Fruit fly (Drosophila melanogaster): ENCODE measurements around the gene CG12729.

Gene CG12729

DNA sequence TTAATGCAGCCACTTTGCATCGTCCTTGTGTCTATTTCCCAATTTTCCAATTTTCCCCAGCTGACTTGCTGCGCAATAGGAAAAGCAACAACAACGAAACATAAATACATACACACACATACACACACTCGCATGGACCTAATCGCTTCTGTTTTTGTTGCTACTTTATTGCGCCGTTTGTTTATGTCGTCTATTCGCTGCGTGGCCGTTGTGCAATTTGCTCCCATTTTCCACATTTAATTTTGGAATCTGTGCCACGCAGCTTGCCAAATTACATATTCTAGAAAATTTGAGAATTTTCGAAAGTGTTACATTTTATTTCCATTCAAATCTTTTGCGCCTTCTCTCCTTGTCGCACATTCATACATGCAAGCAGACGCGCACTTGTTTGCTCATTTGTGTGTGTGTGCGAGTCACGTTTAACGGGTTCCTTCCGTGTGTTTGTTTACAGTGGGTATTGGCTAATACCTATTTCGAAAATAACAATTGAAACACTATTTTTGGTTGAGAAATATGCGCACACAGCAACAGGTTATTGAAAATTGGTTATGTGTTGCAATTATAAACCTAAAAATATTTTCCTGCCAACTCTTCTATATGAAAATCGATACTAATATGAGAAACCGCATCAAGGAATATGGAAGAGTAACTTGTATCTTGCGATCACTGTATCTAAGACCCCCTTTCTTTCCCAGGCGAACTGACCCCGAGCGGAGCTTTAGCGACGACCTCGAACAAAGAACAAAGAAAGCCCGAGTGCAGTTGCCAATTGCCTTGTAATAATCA lies 35.3 kb downstream of the CG12729 start (continued):
- TF ChIP-seq ewg (GFP tag; optimal IDR thresholded peaks at IDR 0.05) (no peak), wdn (GFP tag; IDR thresholded peaks at IDR 0.05) (no peak; the same call in 1 of the 2 replicates), CG16815 (GFP tag; optimal IDR thresholded peaks at IDR 0.05) (peak; percentile 13), inv (GFP tag; IDR thresholded peaks at IDR 0.05; ENCODE audit: partially characterized antibody) (no peak), tap (tag; optimal IDR thresholded peaks at IDR 0.05) (no peak), CG6854 (GFP tag; optimal IDR thresholded peaks at IDR 0.05) (no peak), Fer2 (tag; optimal IDR thresholded peaks at IDR 0.05) (no peak), CG12299 (tag; optimal IDR thresholded peaks at IDR 0.05) (peak; percentile 4), luna (GFP tag; optimal IDR thresholded peaks at IDR 0.05) (no peak), Deaf1 (tag; optimal IDR thresholded peaks at IDR 0.05) (peak; percentile 52), CG15073 (GFP tag; optimal IDR thresholded peaks at IDR 0.05) (no peak), MBD-R2 (GFP tag; IDR thresholded peaks at IDR 0.05) (no peak), CG16813 (GFP tag; IDR thresholded peaks at IDR 0.05; ENCODE audit: partially characterized antibody) (no peak), Opbp (GFP tag; IDR thresholded peaks at IDR 0.05; ENCODE audit: partially characterized antibody) (no peak), nerfin-2 (GFP tag; IDR thresholded peaks at IDR 0.05; ENCODE audit: partially characterized antibody) (no peak), CG11398 (GFP tag; optimal IDR thresholded peaks at IDR 0.05) (no peak), Vsx1 (GFP tag; optimal IDR thresholded peaks at IDR 0.05) (peak; percentile 4), Nf-YC (tag; optimal IDR thresholded peaks at IDR 0.05) (peak; percentile 35), otp (GFP tag; IDR thresholded peaks at IDR 0.05) (0 out of 3 replicates have a peak, but pooled peaks have one; percentile 13), CG7271 (tag; optimal IDR thresholded peaks at IDR 0.05) (no peak), tio (GFP tag; optimal IDR thresholded peaks at IDR 0.05) (no peak), dmrt99B (tag; optimal IDR thresholded peaks at IDR 0.05) (peak; percentile 64), lab (GFP tag; optimal IDR thresholded peaks at IDR 0.05) (peak; percentile 69), CG6683 (GFP tag; optimal IDR thresholded peaks at IDR 0.05) (peak; percentile 21), CG31441 (GFP tag; IDR thresholded peaks at IDR 0.05) (peak; percentile 40; the same call in 1 of the 2 replicates), CG11696 (GFP tag; IDR thresholded peaks at IDR 0.05) (no peak), exex (tag; optimal IDR thresholded peaks at IDR 0.05) (peak; percentile 39), so (GFP tag; IDR thresholded peaks at IDR 0.05) (no peak), ken (GFP tag; IDR thresholded peaks at IDR 0.05) (no peak), CG13775 (GFP tag; optimal IDR thresholded peaks at IDR 0.05) (peak; percentile 8), hkb (optimal IDR thresholded peaks at IDR 0.05) (no peak), hkb (GFP tag; IDR thresholded peaks at IDR 0.05) (peak; percentile 38; the same call in 1 of the 2 replicates), Chrac-16 (GFP tag; optimal IDR thresholded peaks at IDR 0.05) (peak; percentile 45), CG31388 (GFP tag; optimal IDR thresholded peaks at IDR 0.05) (no peak), Gug (GFP tag; IDR thresholded peaks at IDR 0.05) (peak; percentile 56; the same call in 2 of the 4 replicates), nerfin-1 (tag; optimal IDR thresholded peaks at IDR 0.05) (peak; percentile 22), CG12659 (GFP tag; optimal IDR thresholded peaks at IDR 0.05) (peak; percentile 22), phol (tag; optimal IDR thresholded peaks at IDR 0.05) (peak; percentile 41), HmgZ (tag; optimal IDR thresholded peaks at IDR 0.05) (peak; percentile 39), CG13424 (tag; optimal IDR thresholded peaks at IDR 0.05) (peak; percentile 58), HLH54F (GFP tag; optimal IDR thresholded peaks at IDR 0.05) (peak; percentile 33), CG14667 (GFP tag; IDR thresholded peaks at IDR 0.05) (no peak), ase (GFP tag; IDR thresholded peaks at IDR 0.05) (no peak), slou (GFP tag; optimal IDR thresholded peaks at IDR 0.05) (no peak), hth (optimal IDR thresholded peaks at IDR 0.05) (no peak), zfh1 (GFP tag; IDR thresholded peaks at IDR 0.05) (no peak), repo (GFP tag; optimal IDR thresholded peaks at IDR 0.05) (peak; percentile 20), ham (GFP tag; IDR thresholded peaks at IDR 0.05) (no peak), GATAe (GFP tag; conservative IDR thresholded peaks at IDR 0.05) (no peak), slp2 (GFP tag; optimal IDR thresholded peaks at IDR 0.05) (no peak)
